Fruit fly (Drosophila melanogaster): Measurements from ENCODE around the gene upd3.

upd3 gene

dm6 chrX:18309241-18309697, 32.2 kb downstream of the upd3 start, which contains the start of gene upd1:
upd1 (minus strand) TSS chrX:18309291.
- TF ChIP-seq D (optimal IDR thresholded peaks at IDR 0.05) (peak; percentile 15), D (GFP tag; optimal IDR thresholded peaks at IDR 0.05) (no peak), CG16813 (GFP tag; IDR thresholded peaks at IDR 0.05; ENCODE audit: partially characterized antibody) (0 out of 3 replicates have a peak, but pooled peaks have one; percentile 11), z (GFP tag; IDR thresholded peaks at IDR 0.05) (peak; percentile 91), Adf1 (GFP tag; IDR thresholded peaks at IDR 0.05) (peak; percentile 58), insv (GFP tag; optimal IDR thresholded peaks at IDR 0.05) (peak in 1 of 2 experiments; percentile 17), Nf-YB (GFP tag; optimal IDR thresholded peaks at IDR 0.05) (peak; percentile 97), nerfin-2 (GFP tag; IDR thresholded peaks at IDR 0.05; ENCODE audit: partially characterized antibody) (no peak), sens (GFP tag) (peak; percentile 17), CG15479 (GFP tag; optimal IDR thresholded peaks at IDR 0.05) (no peak), crol (GFP tag; IDR thresholded peaks at IDR 0.05) (peak; percentile 34; the same call in 1 of the 2 replicates), emc (GFP tag; optimal IDR thresholded peaks at IDR 0.05) (no peak), Nf-YC (tag; optimal IDR thresholded peaks at IDR 0.05) (peak; percentile 93), CG10321 (GFP tag; IDR thresholded peaks at IDR 0.05) (peak; percentile 70), cg (GFP tag; optimal IDR thresholded peaks at IDR 0.05) (peak; percentile 79), sim (GFP tag; IDR thresholded peaks at IDR 0.05) (no peak), CG1832 (GFP tag; optimal IDR thresholded peaks at IDR 0.05) (peak; percentile 71), Deaf1 (tag; optimal IDR thresholded peaks at IDR 0.05) (peak; percentile 91), kni (GFP tag; optimal IDR thresholded peaks at IDR 0.05) (peak; percentile 59), Jarid2 (GFP tag; optimal IDR thresholded peaks at IDR 0.05) (peak; percentile 38)

DNA sequence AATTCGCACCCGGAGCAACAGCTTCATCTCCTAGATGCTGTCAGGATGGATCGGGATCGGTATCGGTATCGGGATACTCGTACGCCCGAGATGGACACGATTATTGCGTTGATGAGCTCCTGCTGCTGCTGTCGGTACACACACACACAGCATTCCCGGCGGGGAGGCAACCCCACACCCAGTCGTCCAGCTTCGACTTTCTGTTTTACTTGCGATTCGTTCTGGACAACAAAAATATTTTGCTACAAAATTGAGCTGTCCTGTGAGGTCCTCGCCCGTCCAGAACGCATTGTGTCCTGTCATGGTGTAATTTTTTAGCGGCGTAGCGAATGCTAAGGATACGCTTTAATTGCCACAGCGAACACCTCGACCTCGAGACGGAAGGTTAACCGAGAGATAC, 33.9 kb downstream of the upd3 start:
- TF ChIP-seq zen (tag; optimal IDR thresholded peaks at IDR 0.05) = peak; percentile 51
- no peak for TF ChIP-seq CG18599 (GFP tag; optimal IDR thresholded peaks at IDR 0.05)
- peak; percentile 17 for TF ChIP-seq twi (tag; optimal IDR thresholded peaks at IDR 0.05)
- no peak for TF ChIP-seq prd (optimal IDR thresholded peaks at IDR 0.05)
- TF ChIP-seq prd (GFP tag; IDR thresholded peaks at IDR 0.05) = peak; percentile 62; the same call in 2 of the 3 replicates

DNA sequence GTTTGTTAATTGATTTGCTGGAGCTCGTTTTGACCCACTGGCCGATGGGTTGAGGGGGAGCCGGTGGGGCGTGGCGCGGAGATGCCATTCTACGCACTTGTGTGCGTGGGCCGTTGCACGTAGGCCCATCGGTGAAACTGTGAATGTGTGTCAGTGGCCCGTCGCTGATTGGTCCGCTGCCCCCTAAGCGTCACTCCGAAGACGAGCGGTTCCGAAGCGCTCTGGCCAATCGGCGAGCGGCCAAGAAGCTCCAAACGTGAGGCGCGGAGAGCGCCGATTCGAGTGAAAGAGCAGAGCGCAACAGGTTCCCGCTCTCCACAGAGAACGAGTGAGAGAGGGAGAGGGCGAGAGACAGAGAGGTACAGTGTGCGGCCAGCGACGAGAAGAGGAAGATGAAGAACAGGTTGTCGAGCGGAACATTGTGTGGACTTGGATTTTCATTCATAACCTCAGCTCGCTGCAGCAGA, 35.4 kb downstream of the upd3 start:
- no peak for TF ChIP-seq CG12391 (tag; optimal IDR thresholded peaks at IDR 0.05)
- TF ChIP-seq ftz-f1 (GFP tag; optimal IDR thresholded peaks at IDR 0.05) = no peak
- TF ChIP-seq ems (GFP tag; optimal IDR thresholded peaks at IDR 0.05) = no peak
- no peak for TF ChIP-seq Sry-δ (GFP tag; optimal IDR thresholded peaks at IDR 0.05)
- TF ChIP-seq Hey (tag; optimal IDR thresholded peaks at IDR 0.05) = no peak
- peak; percentile 41; the same call in 1 of the 2 replicates for TF ChIP-seq sob (GFP tag; IDR thresholded peaks at IDR 0.05)
- TF ChIP-seq hb (GFP tag; IDR thresholded peaks at IDR 0.05; ENCODE audit: partially characterized antibody) = no peak
- no peak for TF ChIP-seq slp2 (GFP tag; optimal IDR thresholded peaks at IDR 0.05)
- TF ChIP-seq Max (GFP tag; optimal IDR thresholded peaks at IDR 0.05) = no peak
- no peak for TF ChIP-seq exex (tag; optimal IDR thresholded peaks at IDR 0.05)
- TF ChIP-seq dmrt99B (tag; optimal IDR thresholded peaks at IDR 0.05) = no peak
- peak; percentile 99 for TF ChIP-seq Nf-YC (tag; optimal IDR thresholded peaks at IDR 0.05)
- no peak for TF ChIP-seq usp (GFP tag; optimal IDR thresholded peaks at IDR 0.05)
- TF ChIP-seq CkIIα-i1 (GFP tag; IDR thresholded peaks at IDR 0.05) = no peak
- peak; percentile 59; the same call in 1 of the 2 replicates for TF ChIP-seq CG10321 (GFP tag; IDR thresholded peaks at IDR 0.05)
- TF ChIP-seq scrt (GFP tag; optimal IDR thresholded peaks at IDR 0.05) = peak; percentile 90
- no peak for TF ChIP-seq phol (tag; optimal IDR thresholded peaks at IDR 0.05)
- no peak for TF ChIP-seq CG34376 (GFP tag; optimal IDR thresholded peaks at IDR 0.05)
- TF ChIP-seq so (GFP tag; IDR thresholded peaks at IDR 0.05) = peak; percentile 46; the same call in 1 of the 3 replicates
- TF ChIP-seq jing (GFP tag; optimal IDR thresholded peaks at IDR 0.05) = peak; percentile 94
- TF ChIP-seq cg (GFP tag; optimal IDR thresholded peaks at IDR 0.05) = peak; percentile 85
- TF ChIP-seq Nf-YB (GFP tag; optimal IDR thresholded peaks at IDR 0.05) = peak; percentile 99
- TF ChIP-seq yki (optimal IDR thresholded peaks at IDR 0.05) = peak; percentile 92
- no peak for TF ChIP-seq amos (GFP tag; IDR thresholded peaks at IDR 0.05; ENCODE audit: partially characterized antibody)
- peak; percentile 63; the same call in 1 of the 2 replicates for TF ChIP-seq CG32532 (GFP tag; IDR thresholded peaks at IDR 0.05)
- TF ChIP-seq CG7745 (tag; optimal IDR thresholded peaks at IDR 0.05) = no peak
- TF ChIP-seq Doc3 (GFP tag; IDR thresholded peaks at IDR 0.05; ENCODE audit: partially characterized antibody) = 0 out of 3 replicates have a peak, but pooled peaks have one; percentile 42
